Fruit fly (Drosophila melanogaster) whole organism, adult: Measurements from ENCODE around the gene Nrx-IV.
A peak's percentile ranks its signal among the peaks of the same experiment; 100 is the strongest.

Experiments used
- CG11617 ChIP-seq: fragments of 200-800 bp; sonication (Bioruptor generic); optimal IDR thresholded peaks from 2 replicates; lab custom pipeline; 2017; ENCODE audit warnings: mild to moderate bottlenecking, missing biosample characterization, missing genetic modification reagents, missing genetic modification characterization
- CG12768 ChIP-seq: fragments of 200-800 bp; sonication (Bioruptor generic); optimal IDR thresholded peaks from 2 replicates; lab custom pipeline; 2017; ENCODE audit warnings: missing biosample characterization, missing genetic modification characterization, mild to moderate bottlenecking, moderate library complexity, missing genetic modification reagents
- CG14711 ChIP-seq: fragments of 200-800 bp; sonication (Bioruptor generic); optimal IDR thresholded peaks from 2 replicates; lab custom pipeline; 2018; ENCODE audit warnings: missing biosample characterization, mild to moderate bottlenecking, missing genetic modification characterization, moderate library complexity
- CG1620 ChIP-seq: fragments of 200-800 bp; sonication (Bioruptor generic); optimal IDR thresholded peaks from 2 replicates; lab custom pipeline; 2016; ENCODE audit warnings: missing biosample characterization, missing genetic modification characterization
- CG33017 ChIP-seq: fragments of 200-800 bp; sonication (Bioruptor generic); optimal IDR thresholded peaks from 2 replicates; lab custom pipeline; 2018; ENCODE audit warnings: missing biosample characterization, mild to moderate bottlenecking, missing genetic modification characterization, moderate library complexity
- CG5204 ChIP-seq: fragments of 200-800 bp; sonication (Bioruptor generic); optimal IDR thresholded peaks from 2 replicates; lab custom pipeline; 2016; ENCODE audit warnings: missing biosample characterization, missing genetic modification characterization
- CG7045 ChIP-seq: fragments of 200-800 bp; sonication (Bioruptor generic); optimal IDR thresholded peaks from 2 replicates; lab custom pipeline; 2017; ENCODE audit warnings: missing biosample characterization, mild to moderate bottlenecking, missing genetic modification characterization
- CG7101 ChIP-seq: fragments of 200-800 bp; sonication (Bioruptor generic); optimal IDR thresholded peaks from 2 replicates; lab custom pipeline; 2018; ENCODE audit warnings: missing biosample characterization, mild to moderate bottlenecking, missing genetic modification characterization, moderate library complexity
- Clk ChIP-seq: fragments of 200-800 bp; sonication (Bioruptor generic); optimal IDR thresholded peaks from 2 replicates; lab custom pipeline; 2017; ENCODE audit warnings: missing biosample characterization, missing genetic modification characterization
- Crg-1 ChIP-seq: fragments of 200-800 bp; sonication (Bioruptor generic); optimal IDR thresholded peaks from 2 replicates; lab custom pipeline; 2016; ENCODE audit warnings: missing biosample characterization, missing genetic modification characterization
- Hr96 ChIP-seq: fragments of 200-800 bp; sonication (Bioruptor generic); optimal IDR thresholded peaks from 2 replicates; lab custom pipeline; 2016; ENCODE audit warnings: missing biosample characterization, missing genetic modification characterization
- Mnt ChIP-seq: fragments of 200-800 bp; sonication (Bioruptor generic); optimal IDR thresholded peaks from 2 replicates; lab custom pipeline; 2016; ENCODE audit warnings: missing biosample characterization, mild to moderate bottlenecking, missing genetic modification characterization
- bab1 ChIP-seq: fragments of 200-800 bp; sonication (Bioruptor generic); optimal IDR thresholded peaks from 3 replicates; lab custom pipeline; 2019; ENCODE audit warnings: missing biosample characterization, mild to moderate bottlenecking, missing genetic modification characterization, moderate library complexity
- cic ChIP-seq: fragments of 200-800 bp; sonication (Bioruptor generic); optimal IDR thresholded peaks from 2 replicates; lab custom pipeline; 2017; ENCODE audit warnings: missing biosample characterization, mild to moderate bottlenecking, missing genetic modification characterization, moderate library complexity
- cnc ChIP-seq, 2 experiments: fragments of >200 bp; optimal IDR thresholded peaks; 2 replicates each; lab custom pipeline; 2017
- kay ChIP-seq: fragments of 200-800 bp; sonication (Bioruptor generic); peaks from one replicate; lab custom pipeline; 2016; ENCODE audit warnings: missing biosample characterization, missing genetic modification characterization, borderline replicate concordance
- ovo ChIP-seq: fragments of 200-800 bp; sonication (Bioruptor generic); optimal IDR thresholded peaks from 2 replicates; lab custom pipeline; 2016; ENCODE audit warnings: missing biosample characterization, missing genetic modification characterization
- pad ChIP-seq: fragments of 200-800 bp; sonication (Bioruptor generic); optimal IDR thresholded peaks from 3 replicates; lab custom pipeline; 2017; ENCODE audit warnings: missing biosample characterization, missing genetic modification characterization, mild to moderate bottlenecking, moderate library complexity, missing genetic modification reagents
- tj ChIP-seq: fragments of 200-800 bp; sonication (Bioruptor generic); optimal IDR thresholded peaks from 3 replicates; lab custom pipeline; 2017; ENCODE audit warnings: missing biosample characterization, mild to moderate bottlenecking, missing genetic modification characterization, moderate library complexity
- toe ChIP-seq: fragments of 200-800 bp; sonication (Bioruptor generic); optimal IDR thresholded peaks from 2 replicates; lab custom pipeline; 2016; ENCODE audit warnings: missing biosample characterization, missing genetic modification characterization

Nrx-IV gene

dm6 chr3L:12108515-12108914, 37.8 kb upstream of the Nrx-IV start:
- TF ChIP-seq cnc (optimal IDR thresholded peaks at IDR 0.05; lab: Kevin White, UChicago) = no peak
- no peak for TF ChIP-seq CG33017 (tag; lab: Kevin White, UChicago)
- TF ChIP-seq Mnt = no peak
- TF ChIP-seq CG1620 (GFP tag; lab: Kevin White, UChicago) = no peak

- no peak for TF ChIP-seq CG14711
- no peak for TF ChIP-seq Crg-1 (GFP tag; lab: Kevin White, UChicago)
- no peak for TF ChIP-seq ovo (GFP tag; lab: Kevin White, UChicago)
Observed at dm6 chr3L:12109045-12109632, 37.2 kb upstream of the Nrx-IV start.

- TF ChIP-seq ovo (GFP tag; lab: Kevin White, UChicago) (no peak), bab1 (GFP tag; lab: Kevin White, UChicago) (peak; percentile 58), Hr96 (GFP tag; lab: Kevin White, UChicago) (no peak), tj (GFP tag; lab: Kevin White, UChicago) (peak; percentile 99), CG5204 (GFP tag; lab: Kevin White, UChicago) (no peak), CG14711 (peak; percentile 61), CG7101 (tag; lab: Kevin White, UChicago) (peak; percentile 40), pad (peak; percentile 42), CG11617 (GFP tag; lab: Kevin White, UChicago) (peak; percentile 24), Crg-1 (GFP tag; lab: Kevin White, UChicago) (no peak), toe (GFP tag; lab: Kevin White, UChicago) (no peak)
Observed at dm6 chr3L:12111081-12111958, 35.0 kb upstream of the Nrx-IV start.

dm6 chr3L:12112967-12113366, 33.4 kb upstream of the Nrx-IV start:
- no peak for TF ChIP-seq CG1620 (GFP tag; lab: Kevin White, UChicago)
- TF ChIP-seq CG12768 = no peak
- no peak for TF ChIP-seq Hr96 (GFP tag; lab: Kevin White, UChicago)
- TF ChIP-seq Clk (GFP tag; lab: Kevin White, UChicago) = no peak
- TF ChIP-seq pad = no peak
- no peak for TF ChIP-seq tj (GFP tag; lab: Kevin White, UChicago)
- no peak for TF ChIP-seq ovo (GFP tag; lab: Kevin White, UChicago)
- no peak for TF ChIP-seq CG7045 (GFP tag; lab: Kevin White, UChicago)
- TF ChIP-seq kay (GFP tag; lab: Kevin White, UChicago) = no peak

- TF ChIP-seq ovo (GFP tag; lab: Kevin White, UChicago) = no peak
- no peak for TF ChIP-seq tj (GFP tag; lab: Kevin White, UChicago)
- TF ChIP-seq CG1620 (GFP tag; lab: Kevin White, UChicago) = no peak
- no peak for TF ChIP-seq Mnt
- TF ChIP-seq CG14711 = no peak
- TF ChIP-seq CG5204 (GFP tag; lab: Kevin White, UChicago) = no peak
- no peak for TF ChIP-seq toe (GFP tag; lab: Kevin White, UChicago)
- TF ChIP-seq kay (GFP tag; lab: Kevin White, UChicago) = no peak
- TF ChIP-seq cic = no peak
- TF ChIP-seq Hr96 (GFP tag; lab: Kevin White, UChicago) = no peak
- no peak for TF ChIP-seq CG33017 (tag; lab: Kevin White, UChicago)
- TF ChIP-seq pad = no peak
Observed at dm6 chr3L:12113589-12113988, 32.7 kb upstream of the Nrx-IV start.

- TF ChIP-seq Hr96 (GFP tag; lab: Kevin White, UChicago) = no peak
Observed at dm6 chr3L:12114188-12114587, 32.1 kb upstream of the Nrx-IV start.

- no peak for TF ChIP-seq kay (GFP tag; lab: Kevin White, UChicago)
- no peak for TF ChIP-seq CG1620 (GFP tag; lab: Kevin White, UChicago)
- no peak for TF ChIP-seq pad
- TF ChIP-seq bab1 (GFP tag; lab: Kevin White, UChicago) = no peak
- no peak for TF ChIP-seq CG11617 (GFP tag; lab: Kevin White, UChicago)
- TF ChIP-seq Clk (GFP tag; lab: Kevin White, UChicago) = no peak
- no peak for TF ChIP-seq CG33017 (tag; lab: Kevin White, UChicago)
- TF ChIP-seq CG14711 = no peak
- no peak for TF ChIP-seq toe (GFP tag; lab: Kevin White, UChicago)
- no peak for TF ChIP-seq cic
- TF ChIP-seq CG12768 = no peak
- no peak for TF ChIP-seq Mnt
- no peak for TF ChIP-seq Hr96 (GFP tag; lab: Kevin White, UChicago)
- no peak for TF ChIP-seq tj (GFP tag; lab: Kevin White, UChicago)
- TF ChIP-seq Crg-1 (GFP tag; lab: Kevin White, UChicago) = no peak
- no peak for TF ChIP-seq CG7101 (tag; lab: Kevin White, UChicago)
Observed at dm6 chr3L:12115103-12115502, 31.2 kb upstream of the Nrx-IV start.
